Worm (Caenorhabditis elegans) whole organism, early embryonic: ENCODE data around the gene ZK287.4.

Source experiments
- B0310.2 ChIP-seq: sonication (generic microtip); optimal IDR thresholded peaks from 2 replicates; lab custom pipeline; 2016; ENCODE audit warnings: mild to moderate bottlenecking, missing genetic modification characterization, missing compliant biosample characterization
- F13C5.2 ChIP-seq: sonication (generic microtip); optimal IDR thresholded peaks from 2 replicates; lab custom pipeline; 2017; ENCODE audit warnings: mild to moderate bottlenecking, missing genetic modification characterization, inconsistent platforms, missing compliant biosample characterization
- aly-1 ChIP-seq: sonication (generic microtip); optimal IDR thresholded peaks from 2 replicates; lab custom pipeline; 2016; ENCODE audit warnings: missing genetic modification characterization, missing compliant biosample characterization
- ama-1 ChIP-seq: fragments of 150-350 bp; optimal IDR thresholded peaks from 2 replicates; lab custom pipeline; 2014
- ceh-13 ChIP-seq: fragments of 200-800 bp; sonication (Bioruptor generic); optimal IDR thresholded peaks from 2 replicates; lab custom pipeline; 2018; ENCODE audit warnings: mild to moderate bottlenecking, missing genetic modification characterization, missing compliant biosample characterization
- ceh-36 ChIP-seq: sonication (generic microtip); optimal IDR thresholded peaks from 2 replicates; lab custom pipeline; 2016; ENCODE audit warnings: missing genetic modification characterization, inconsistent platforms, missing compliant biosample characterization
- ets-7 ChIP-seq: sonication (generic microtip); optimal IDR thresholded peaks from 2 replicates; lab custom pipeline; 2016; ENCODE audit warnings: missing genotype, missing genetic modification characterization, missing compliant biosample characterization
- flt-1 ChIP-seq: fragments of 200-800 bp; sonication (Bioruptor generic); IDR thresholded peaks from 2 replicates; pipeline ENCODE4 v1.3.6; 2022; ENCODE audit warnings: missing genetic modification characterization, missing compliant biosample characterization
- hmbx-1 ChIP-seq: sonication (generic microtip); optimal IDR thresholded peaks from 2 replicates; lab custom pipeline; 2016; ENCODE audit warnings: mild to moderate bottlenecking, missing genetic modification characterization, missing compliant biosample characterization
- hmg-4 ChIP-seq: fragments of 200-800 bp; sonication (Bioruptor generic); optimal IDR thresholded peaks from 2 replicates; lab custom pipeline; 2018; ENCODE audit warnings: mild to moderate bottlenecking, missing genetic modification characterization, missing compliant biosample characterization
- hnd-1 ChIP-seq: sonication (generic microtip); optimal IDR thresholded peaks from 2 replicates; lab custom pipeline; 2016; ENCODE audit warnings: missing genetic modification characterization, missing compliant biosample characterization
- pes-1 ChIP-seq: fragments of 200-800 bp; sonication (Bioruptor generic); IDR thresholded peaks from 2 replicates; pipeline ENCODE4 v1.3.6; 2022; ENCODE audit warnings: missing genetic modification reagents, missing genetic modification characterization, missing compliant biosample characterization
- scrt-1 ChIP-seq: fragments of 200-800 bp; sonication (Bioruptor generic); IDR thresholded peaks from 2 replicates; pipeline ENCODE4 v1.3.6; 2022; ENCODE audit warnings: missing genetic modification characterization, missing compliant biosample characterization
- sea-1 ChIP-seq: fragments of 200-800 bp; sonication (Bioruptor generic); conservative IDR thresholded peaks from 2 replicates; pipeline ENCODE4 v1.3.6; 2022; ENCODE audit warnings: missing genetic modification characterization, missing compliant biosample characterization
- tbx-11 ChIP-seq: fragments of 200-800 bp; sonication (Bioruptor generic); IDR thresholded peaks from 2 replicates; pipeline ENCODE4 v1.3.6; 2022; ENCODE audit warnings: missing genetic modification characterization, missing compliant biosample characterization
- tbx-37 ChIP-seq: fragments of 200-800 bp; sonication (Bioruptor generic); conservative IDR thresholded peaks from 2 replicates; pipeline ENCODE4 v1.3.6; 2022; ENCODE audit warnings: missing genetic modification reagents, missing genetic modification characterization, missing compliant biosample characterization
- tra-4 ChIP-seq: sonication (generic microtip); optimal IDR thresholded peaks from 2 replicates; lab custom pipeline; 2017; ENCODE audit warnings: missing genetic modification characterization, missing compliant biosample characterization

ZK287.4 gene

DNA sequence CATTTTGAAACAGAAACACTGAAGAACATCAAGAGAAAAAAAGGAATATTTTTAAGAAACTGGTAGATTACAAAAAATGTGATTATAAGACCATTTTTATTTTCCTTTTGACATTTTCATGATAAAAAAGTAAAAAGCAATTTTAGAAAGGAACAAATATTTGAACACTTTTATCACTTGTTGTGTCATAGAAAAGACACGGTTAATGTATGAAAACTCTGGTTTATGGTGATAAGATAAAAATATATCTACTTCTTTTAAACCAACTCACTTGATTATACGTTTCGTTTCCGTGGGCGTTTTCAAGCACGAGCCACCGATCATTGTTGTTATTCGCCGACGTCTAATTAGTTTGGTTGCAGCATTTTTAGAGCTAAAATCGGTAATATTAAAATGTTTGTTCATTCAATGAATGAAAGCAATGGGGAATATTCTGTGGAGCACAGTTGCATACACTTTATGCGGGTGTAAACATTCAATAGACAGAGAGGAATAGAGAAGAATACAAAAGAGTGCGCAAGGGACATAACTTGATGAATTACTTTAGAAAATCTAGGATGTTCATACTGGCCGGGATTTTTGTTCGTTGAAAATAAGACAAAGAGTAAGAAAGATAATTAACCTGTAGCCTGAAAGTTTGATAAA is 12.1 kb downstream of the ZK287.4 start, which contains the start of gene sulp-8:
TSS of gene sulp-8 (minus strand) at position 469 of the 645 bp plus-strand sequence.
- no peak for TF ChIP-seq pes-1
- TF ChIP-seq scrt-1: no peak
- no peak for TF ChIP-seq ama-1 (lab: Kevin White, UChicago)
- TF ChIP-seq hmbx-1 (tag; lab: Kevin White, UChicago): no peak
- no peak for TF ChIP-seq tra-4 (tag; lab: Kevin White, UChicago)
- no peak for TF ChIP-seq B0310.2 (tag; lab: Kevin White, UChicago)
- no peak for TF ChIP-seq aly-1 (tag; lab: Kevin White, UChicago)
- no peak for TF ChIP-seq hnd-1
- TF ChIP-seq ceh-36 (tag; lab: Kevin White, UChicago): no peak
- TF ChIP-seq hmg-4: no peak
- TF ChIP-seq flt-1 (GFP tag; lab: Robert Waterston, UW): no peak

DNA sequence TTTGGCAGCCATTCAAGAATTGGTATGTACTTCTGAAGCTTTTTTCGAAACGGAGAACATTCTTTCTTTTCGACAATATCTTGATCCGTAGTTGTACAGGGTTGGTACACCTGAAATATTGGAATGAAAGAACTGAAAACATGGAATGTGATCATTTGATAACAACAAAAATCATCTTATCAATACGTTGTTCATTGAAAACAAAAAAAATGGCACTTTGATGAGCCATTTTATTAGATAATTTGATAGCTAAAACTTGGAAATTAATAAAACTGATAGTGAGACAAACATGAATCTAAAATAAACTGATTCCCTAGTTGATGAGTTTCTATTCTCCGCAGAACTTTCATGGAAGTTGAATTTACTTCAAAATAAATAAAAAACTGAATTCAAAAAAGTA is 13.0 kb downstream of the ZK287.4 start:
- TF ChIP-seq tbx-37 (no peak), sea-1 (no peak), pes-1 (no peak), aly-1 (tag; lab: Kevin White, UChicago) (no peak), flt-1 (GFP tag; lab: Robert Waterston, UW) (no peak), B0310.2 (tag; lab: Kevin White, UChicago) (no peak), hnd-1 (no peak), tra-4 (tag; lab: Kevin White, UChicago) (no peak), ceh-13 (GFP tag; lab: Kevin White, UChicago) (no peak)

DNA sequence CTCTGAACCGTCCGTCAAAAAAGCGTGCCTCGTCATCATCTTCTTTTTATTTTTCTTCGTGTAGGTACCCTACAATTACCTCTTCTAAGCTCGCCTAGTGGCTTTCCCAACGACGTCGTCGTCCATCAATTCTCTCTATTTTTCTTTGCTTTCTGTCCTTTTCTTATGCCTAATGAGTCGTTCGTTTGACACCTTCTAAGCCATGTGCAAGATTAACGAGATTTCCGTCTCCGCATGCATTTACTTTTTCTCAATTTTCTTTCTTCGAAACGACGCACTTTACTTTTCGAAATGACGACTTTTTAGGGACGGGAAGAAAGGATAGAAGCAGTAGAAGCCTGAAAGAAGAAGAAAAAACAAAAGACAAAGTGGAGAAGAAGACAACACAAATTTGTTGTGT is 19.1 kb downstream of the ZK287.4 start, which contains the start of gene ZK287.1:
TSS of gene ZK287.1 (plus strand) at position 301 of the 400 bp plus-strand sequence.
- no peak for TF ChIP-seq F13C5.2 (tag; lab: Kevin White, UChicago)
- TF ChIP-seq hmbx-1 (tag; lab: Kevin White, UChicago): no peak
- no peak for TF ChIP-seq pes-1
- no peak for TF ChIP-seq aly-1 (tag; lab: Kevin White, UChicago)

ce11 chrV:9664620-9665019 is 20.8 kb downstream of the ZK287.4 start:
- TF ChIP-seq scrt-1 (no peak), ceh-13 (GFP tag; lab: Kevin White, UChicago) (no peak), pes-1 (no peak), hnd-1 (no peak), aly-1 (tag; lab: Kevin White, UChicago) (no peak), tra-4 (tag; lab: Kevin White, UChicago) (no peak), sea-1 (no peak), B0310.2 (tag; lab: Kevin White, UChicago) (no peak), tbx-37 (no peak), hmg-4 (no peak), flt-1 (GFP tag; lab: Robert Waterston, UW) (no peak), hmbx-1 (tag; lab: Kevin White, UChicago) (no peak), ama-1 (lab: Kevin White, UChicago) (no peak), tbx-11 (GFP tag; lab: Robert Waterston, UW) (no peak), ceh-36 (tag; lab: Kevin White, UChicago) (no peak), F13C5.2 (tag; lab: Kevin White, UChicago) (no peak), ets-7 (tag; lab: Kevin White, UChicago) (no peak)

DNA sequence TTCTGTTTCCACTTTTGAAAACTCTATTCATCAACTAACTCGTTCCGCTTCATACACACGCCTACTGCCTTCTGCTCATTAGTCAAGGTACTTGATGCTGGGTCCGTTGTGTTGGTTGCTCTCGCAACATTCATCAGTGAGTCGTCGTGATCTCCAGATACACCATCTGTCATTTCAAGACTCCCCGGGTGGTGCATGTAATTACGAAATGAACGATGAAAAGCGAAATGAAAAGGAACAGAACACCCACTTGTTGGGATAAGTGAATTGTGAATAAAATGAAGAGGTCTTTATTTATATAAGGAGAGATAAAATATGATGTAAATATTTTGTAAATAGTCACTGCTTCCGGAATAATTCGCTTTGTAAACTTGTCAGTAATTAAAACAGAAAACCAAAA is 21.5 kb downstream of the ZK287.4 start:
- no peak for TF ChIP-seq hmg-4
- TF ChIP-seq tra-4 (tag; lab: Kevin White, UChicago): no peak
- no peak for TF ChIP-seq hmbx-1 (tag; lab: Kevin White, UChicago)
- no peak for TF ChIP-seq hnd-1
- TF ChIP-seq B0310.2 (tag; lab: Kevin White, UChicago): no peak
- no peak for TF ChIP-seq scrt-1
- no peak for TF ChIP-seq pes-1
- TF ChIP-seq aly-1 (tag; lab: Kevin White, UChicago): no peak
- no peak for TF ChIP-seq ceh-13 (GFP tag; lab: Kevin White, UChicago)
- no peak for TF ChIP-seq ceh-36 (tag; lab: Kevin White, UChicago)
- no peak for TF ChIP-seq F13C5.2 (tag; lab: Kevin White, UChicago)
- no peak for TF ChIP-seq ets-7 (tag; lab: Kevin White, UChicago)

DNA sequence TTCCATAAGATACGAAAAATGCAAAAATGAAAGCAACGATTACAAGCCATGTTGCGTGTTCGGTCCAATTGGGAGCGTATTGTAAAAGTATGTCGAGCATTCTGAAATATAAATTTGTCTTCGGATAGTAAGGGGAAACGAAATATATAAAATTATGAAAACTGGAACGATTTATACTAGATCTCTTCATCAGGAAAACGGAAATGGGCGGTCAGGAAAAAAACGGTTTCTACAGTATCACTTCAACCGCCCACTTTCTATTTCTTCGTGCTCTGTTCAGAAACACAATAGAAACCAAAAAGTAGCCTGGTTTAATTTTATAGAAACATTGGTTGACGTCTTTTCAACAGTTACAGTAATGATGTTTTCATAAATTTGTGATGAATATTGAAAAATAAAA is 23.9 kb downstream of the ZK287.4 start, which contains the start of gene pitr-4:
TSS of gene pitr-4 (minus strand) at position 101 of the 400 bp plus-strand sequence.
- TF ChIP-seq pes-1: no peak
- no peak for TF ChIP-seq tbx-11 (GFP tag; lab: Robert Waterston, UW)
- no peak for TF ChIP-seq F13C5.2 (tag; lab: Kevin White, UChicago)
- TF ChIP-seq flt-1 (GFP tag; lab: Robert Waterston, UW): no peak
- no peak for TF ChIP-seq ceh-13 (GFP tag; lab: Kevin White, UChicago)
- no peak for TF ChIP-seq scrt-1
- no peak for TF ChIP-seq ets-7 (tag; lab: Kevin White, UChicago)
- TF ChIP-seq aly-1 (tag; lab: Kevin White, UChicago): no peak
- TF ChIP-seq hmg-4: no peak
- TF ChIP-seq ceh-36 (tag; lab: Kevin White, UChicago): no peak
- TF ChIP-seq hmbx-1 (tag; lab: Kevin White, UChicago): no peak
- TF ChIP-seq B0310.2 (tag; lab: Kevin White, UChicago): no peak
- TF ChIP-seq ama-1 (lab: Kevin White, UChicago): no peak

ce11 chrV:9654154-9654805 is 31.2 kb downstream of the ZK287.4 start, which contains the start of gene cyp-29A4:
cyp-29A4 (plus strand) TSS chrV:9654755.
- TF ChIP-seq hmbx-1 (tag; lab: Kevin White, UChicago): no peak
- TF ChIP-seq ama-1 (lab: Kevin White, UChicago): no peak
- no peak for TF ChIP-seq ceh-13 (GFP tag; lab: Kevin White, UChicago)
- TF ChIP-seq tbx-37: no peak
- no peak for TF ChIP-seq ceh-36 (tag; lab: Kevin White, UChicago)
- TF ChIP-seq ets-7 (tag; lab: Kevin White, UChicago): no peak
- TF ChIP-seq hmg-4: no peak
- TF ChIP-seq tra-4 (tag; lab: Kevin White, UChicago): no peak
- no peak for TF ChIP-seq flt-1 (GFP tag; lab: Robert Waterston, UW)
- no peak for TF ChIP-seq pes-1
- TF ChIP-seq aly-1 (tag; lab: Kevin White, UChicago): no peak
- no peak for TF ChIP-seq scrt-1
- TF ChIP-seq hnd-1: no peak
- no peak for TF ChIP-seq tbx-11 (GFP tag; lab: Robert Waterston, UW)
- no peak for TF ChIP-seq F13C5.2 (tag; lab: Kevin White, UChicago)
- TF ChIP-seq B0310.2 (tag; lab: Kevin White, UChicago): no peak
